Fruit fly (Drosophila melanogaster) whole organism, adult: ENCODE results near the gene CG45676.

Experiments used
- CG11617 ChIP-seq: fragments of 200-800 bp; sonication (Bioruptor generic); optimal IDR thresholded peaks from 2 replicates; lab custom pipeline; 2017; ENCODE audit warnings: mild to moderate bottlenecking, missing biosample characterization, missing genetic modification reagents, missing genetic modification characterization
- CG12768 ChIP-seq: fragments of 200-800 bp; sonication (Bioruptor generic); optimal IDR thresholded peaks from 2 replicates; lab custom pipeline; 2017; ENCODE audit warnings: missing biosample characterization, missing genetic modification characterization, mild to moderate bottlenecking, moderate library complexity, missing genetic modification reagents
- CG14711 ChIP-seq: fragments of 200-800 bp; sonication (Bioruptor generic); optimal IDR thresholded peaks from 2 replicates; lab custom pipeline; 2018; ENCODE audit warnings: missing biosample characterization, mild to moderate bottlenecking, missing genetic modification characterization, moderate library complexity
- CG33017 ChIP-seq: fragments of 200-800 bp; sonication (Bioruptor generic); optimal IDR thresholded peaks from 2 replicates; lab custom pipeline; 2018; ENCODE audit warnings: missing biosample characterization, mild to moderate bottlenecking, missing genetic modification characterization, moderate library complexity
- CG5204 ChIP-seq: fragments of 200-800 bp; sonication (Bioruptor generic); optimal IDR thresholded peaks from 2 replicates; lab custom pipeline; 2016; ENCODE audit warnings: missing biosample characterization, missing genetic modification characterization
- Clk ChIP-seq: fragments of 200-800 bp; sonication (Bioruptor generic); optimal IDR thresholded peaks from 2 replicates; lab custom pipeline; 2017; ENCODE audit warnings: missing biosample characterization, missing genetic modification characterization
- bab1 ChIP-seq: fragments of 200-800 bp; sonication (Bioruptor generic); optimal IDR thresholded peaks from 3 replicates; lab custom pipeline; 2019; ENCODE audit warnings: missing biosample characterization, mild to moderate bottlenecking, missing genetic modification characterization, moderate library complexity
- toe ChIP-seq: fragments of 200-800 bp; sonication (Bioruptor generic); optimal IDR thresholded peaks from 2 replicates; lab custom pipeline; 2016; ENCODE audit warnings: missing biosample characterization, missing genetic modification characterization

DNA sequence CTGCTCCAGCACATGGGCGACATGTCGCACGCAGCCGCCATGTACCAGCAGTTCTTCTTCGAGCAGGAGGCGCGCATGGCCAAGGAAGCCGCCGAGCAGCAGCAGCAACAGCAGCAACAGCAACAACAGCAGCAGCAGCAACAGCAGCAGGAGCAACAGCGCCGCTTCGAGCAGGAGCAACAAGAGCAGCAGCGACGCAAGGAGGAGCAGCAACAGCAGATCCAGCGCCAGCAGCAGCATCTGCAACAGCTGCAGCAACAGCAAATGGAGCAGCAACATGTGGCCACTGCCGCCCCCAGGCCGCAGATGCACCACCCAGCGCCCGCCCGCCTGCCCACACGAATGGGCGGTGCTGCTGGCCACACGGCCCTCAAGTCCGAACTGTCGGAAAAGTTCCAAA, 43.5 kb upstream of the CG45676 start:
- TF ChIP-seq Clk (GFP tag; lab: Kevin White, UChicago) (no peak), toe (no peak), CG33017 (tag; lab: Kevin White, UChicago) (no peak), CG5204 (GFP tag; lab: Kevin White, UChicago) (no peak), CG11617 (GFP tag; lab: Kevin White, UChicago) (no peak), bab1 (GFP tag; lab: Kevin White, UChicago) (no peak), CG14711 (tag; lab: Kevin White, UChicago) (no peak), CG12768 (GFP tag; lab: Kevin White, UChicago) (no peak)
